Worm (Caenorhabditis elegans): ENCODE data around the gene C24A3.1.

- TF ChIP-seq aly-1 (tag; optimal IDR thresholded peaks at IDR 0.05) (no peak), B0310.2 (tag; optimal IDR thresholded peaks at IDR 0.05) (no peak), ama-1 (optimal IDR thresholded peaks at IDR 0.05) (no peak), sea-1 (GFP tag; conservative IDR thresholded peaks at IDR 0.05) (no peak), tbx-11 (GFP tag; IDR thresholded peaks at IDR 0.05) (no peak)
Measured at ce11 chrX:9022779-9023178, 23.9 kb downstream of the C24A3.1 start, which contains the start of gene T25B6.6.
